Fruit fly (Drosophila melanogaster) whole organism, embryonic: ENCODE data around the gene sbr.

Experiments
- Atf-2 ChIP-seq: fragments of 200-800 bp; sonication (Bioruptor generic); optimal IDR thresholded peaks from 2 replicates; lab custom pipeline; 2016; ENCODE audit warnings: missing biosample characterization, missing genetic modification characterization
- CG12236 ChIP-seq: fragments of 200-800 bp; sonication (Bioruptor generic); optimal IDR thresholded peaks from 2 replicates; lab custom pipeline; 2016; ENCODE audit warnings: missing biosample characterization, missing genetic modification characterization
- CG13894 ChIP-seq: fragments of 200-800 bp; sonication (Bioruptor generic); optimal IDR thresholded peaks from 3 replicates; lab custom pipeline; 2018; ENCODE audit warnings: missing biosample characterization, mild to moderate bottlenecking, missing genetic modification characterization, moderate library complexity
- CG14441 ChIP-seq: fragments of 200-800 bp; sonication (Bioruptor generic); IDR thresholded peaks from 2 replicates; pipeline ENCODE4 v1.3.6; 2022; ENCODE audit warnings: missing biosample characterization, missing genetic modification characterization
- CG1602 ChIP-seq: fragments of 200-800 bp; sonication (Bioruptor generic); optimal IDR thresholded peaks from 3 replicates; lab custom pipeline; 2016; ENCODE audit warnings: missing biosample characterization, missing genetic modification characterization
- CG1647 ChIP-seq: fragments of 200-800 bp; sonication (Bioruptor generic); optimal IDR thresholded peaks from 3 replicates; lab custom pipeline; 2016; ENCODE audit warnings: missing biosample characterization, missing genetic modification characterization
- CG1832 ChIP-seq: fragments of 200-800 bp; sonication (Bioruptor generic); optimal IDR thresholded peaks from 2 replicates; lab custom pipeline; 2017; ENCODE audit warnings: missing biosample characterization, mild to moderate bottlenecking, missing genetic modification characterization, inconsistent platforms
- CG2199 ChIP-seq: fragments of 200-800 bp; sonication (Bioruptor generic); IDR thresholded peaks from 3 replicates; pipeline ENCODE4 v1.3.6; 2022; ENCODE audit warnings: missing biosample characterization, missing genetic modification characterization
- CG31365 ChIP-seq: fragments of 200-800 bp; sonication (Bioruptor generic); optimal IDR thresholded peaks from 2 replicates; lab custom pipeline; 2018; ENCODE audit warnings: missing biosample characterization, mild to moderate bottlenecking, missing genetic modification characterization
- CG4820 ChIP-seq: fragments of 200-800 bp; sonication (Bioruptor generic); optimal IDR thresholded peaks from 3 replicates; lab custom pipeline; 2016; ENCODE audit warnings: missing biosample characterization, missing genetic modification characterization
- CG5180 ChIP-seq: fragments of 200-800 bp; sonication (Bioruptor generic); optimal IDR thresholded peaks from 3 replicates; lab custom pipeline; 2017; ENCODE audit warnings: missing biosample characterization, missing genetic modification characterization, mild to moderate bottlenecking, moderate library complexity, missing genetic modification reagents
- CG7745 ChIP-seq: fragments of 200-800 bp; sonication (Bioruptor generic); optimal IDR thresholded peaks from 2 replicates; lab custom pipeline; 2018; ENCODE audit warnings: missing biosample characterization, mild to moderate bottlenecking, missing genetic modification characterization, moderate library complexity
- CG7987 ChIP-seq: fragments of 200-800 bp; sonication (Bioruptor generic); optimal IDR thresholded peaks from 2 replicates; lab custom pipeline; 2018; ENCODE audit warnings: missing biosample characterization, mild to moderate bottlenecking, missing genetic modification characterization, moderate library complexity
- CG8359 ChIP-seq: fragments of 200-800 bp; sonication (Bioruptor generic); optimal IDR thresholded peaks from 2 replicates; lab custom pipeline; 2017; ENCODE audit warnings: missing biosample characterization, mild to moderate bottlenecking, missing genetic modification characterization, borderline replicate concordance
- CG9817 ChIP-seq: fragments of 200-800 bp; sonication (Bioruptor generic); optimal IDR thresholded peaks from 2 replicates; lab custom pipeline; 2018; ENCODE audit warnings: missing biosample characterization, mild to moderate bottlenecking, missing genetic modification characterization, moderate library complexity
- Dfd ChIP-seq, 2 experiments: fragments of >200 bp; optimal IDR thresholded peaks; 2 replicates each; lab custom pipeline; 2017; ENCODE audit warnings: missing biosample characterization in 2 of 2, missing genetic modification characterization in 2 of 2
- Fer1 ChIP-seq: fragments of 200-800 bp; sonication (Bioruptor generic); optimal IDR thresholded peaks from 2 replicates; lab custom pipeline; 2017; ENCODE audit warnings: missing biosample characterization, mild to moderate bottlenecking, missing genetic modification characterization
- Fer2 ChIP-seq: fragments of 200-800 bp; sonication (Bioruptor generic); optimal IDR thresholded peaks from 2 replicates; lab custom pipeline; 2018; ENCODE audit warnings: missing biosample characterization, mild to moderate bottlenecking, missing genetic modification characterization, moderate library complexity
- HLH4C ChIP-seq: fragments of 200-800 bp; sonication (Bioruptor generic); IDR thresholded peaks from 3 replicates; pipeline ENCODE4 v1.3.6; 2022; ENCODE audit warnings: missing biosample characterization, missing genetic modification characterization; ENCODE audit not compliant: partially characterized antibody
- HLHmδ ChIP-seq: fragments of 200-800 bp; sonication (Bioruptor generic); optimal IDR thresholded peaks from 2 replicates; lab custom pipeline; 2018; ENCODE audit warnings: missing biosample characterization, mild to moderate bottlenecking, missing genetic modification characterization, moderate library complexity
- Lhr ChIP-seq: fragments of 200-800 bp; sonication (Bioruptor generic); optimal IDR thresholded peaks from 3 replicates; lab custom pipeline; 2017; ENCODE audit warnings: mild to moderate bottlenecking, missing biosample characterization, missing genetic modification reagents, missing genetic modification characterization
- Mrtf ChIP-seq: fragments of 200-800 bp; sonication (Bioruptor generic); IDR thresholded peaks from 3 replicates; pipeline ENCODE4 v1.3.6; 2022; ENCODE audit warnings: missing biosample characterization, missing genetic modification characterization
- NC2α ChIP-seq: fragments of 200-800 bp; sonication (Bioruptor generic); optimal IDR thresholded peaks from 2 replicates; lab custom pipeline; 2016; ENCODE audit warnings: missing biosample characterization, missing genetic modification characterization
- Neu2 ChIP-seq: fragments of 200-800 bp; sonication (Bioruptor generic); optimal IDR thresholded peaks from 3 replicates; lab custom pipeline; 2016; ENCODE audit warnings: missing biosample characterization, missing genetic modification characterization, borderline replicate concordance
- Nf-YC ChIP-seq: fragments of 200-800 bp; optimal IDR thresholded peaks from 3 replicates; lab custom pipeline; 2019; ENCODE audit warnings: missing biosample characterization, mild to moderate bottlenecking, missing genetic modification characterization, moderate library complexity
- Opbp ChIP-seq: fragments of 200-800 bp; sonication (Bioruptor generic); IDR thresholded peaks from 3 replicates; pipeline ENCODE4 v1.3.6; 2022; ENCODE audit warnings: missing biosample characterization, missing genetic modification characterization; ENCODE audit not compliant: partially characterized antibody
- Rfx ChIP-seq: fragments of 200-800 bp; sonication (Bioruptor generic); IDR thresholded peaks from 2 replicates; pipeline ENCODE4 v1.3.6; 2022; ENCODE audit warnings: missing biosample characterization, missing genetic modification characterization
- Tbp ChIP-seq: fragments of >200 bp; optimal IDR thresholded peaks from 2 replicates; lab custom pipeline; 2018; ENCODE audit warnings: missing biosample characterization, missing genetic modification characterization
- Trl ChIP-seq, 3 experiments: fragments of >200 bp in 2 of 3; fragments of 200-800 bp in 1 of 3; sonication (Bioruptor generic) in 1 of 3; optimal IDR thresholded peaks; 2 replicates in 1 of 3; 3 replicates in 2 of 3; lab custom pipeline; 2016 to 2017; ENCODE audit warnings: missing biosample characterization in 1 of 3, missing genetic modification characterization in 1 of 3
- Usf ChIP-seq: fragments of 200-800 bp; sonication (Bioruptor generic); optimal IDR thresholded peaks from 2 replicates; lab custom pipeline; 2017; ENCODE audit warnings: missing genotype, missing biosample characterization, missing genetic modification characterization
- bowl ChIP-seq: fragments of 200-800 bp; sonication (Bioruptor generic); IDR thresholded peaks from 2 replicates; pipeline ENCODE4 v1.3.6; 2022; ENCODE audit warnings: missing biosample characterization, missing genetic modification characterization
- caup ChIP-seq: fragments of 200-800 bp; sonication (Bioruptor generic); optimal IDR thresholded peaks from 3 replicates; lab custom pipeline; 2017; ENCODE audit warnings: missing biosample characterization, mild to moderate bottlenecking, missing genetic modification characterization, moderate library complexity; ENCODE audit not compliant: severe bottlenecking
- chm ChIP-seq: fragments of 200-800 bp; sonication (Bioruptor generic); IDR thresholded peaks from 2 replicates; pipeline ENCODE4 v1.3.6; 2022; ENCODE audit warnings: missing biosample characterization, missing genetic modification characterization
- ci ChIP-seq: fragments of 200-800 bp; sonication (Bioruptor generic); IDR thresholded peaks from 3 replicates; pipeline ENCODE4 v1.3.6; 2022; ENCODE audit warnings: missing biosample characterization, missing genetic modification characterization
- crol ChIP-seq: fragments of 200-800 bp; sonication (Bioruptor generic); IDR thresholded peaks from 2 replicates; pipeline ENCODE4 v1.3.6; 2022; ENCODE audit warnings: missing biosample characterization, missing genetic modification characterization
- eve ChIP-seq, 2 experiments: fragments of >200 bp; optimal IDR thresholded peaks; 2 replicates each; lab custom pipeline; 2017; ENCODE audit warnings: missing biosample characterization in 2 of 2, missing genetic modification characterization in 2 of 2
- ftz-f1 ChIP-seq: fragments of 200-800 bp; sonication (Bioruptor generic); optimal IDR thresholded peaks from 2 replicates; lab custom pipeline; 2016; ENCODE audit warnings: missing biosample characterization, missing genetic modification characterization
- hbn ChIP-seq: fragments of 200-800 bp; sonication (Bioruptor generic); IDR thresholded peaks from 2 replicates; pipeline ENCODE4 v1.3.6; 2022; ENCODE audit warnings: missing biosample characterization, missing genetic modification characterization; ENCODE audit not compliant: partially characterized antibody
- her ChIP-seq: fragments of 200-800 bp; sonication (Bioruptor generic); optimal IDR thresholded peaks from 2 replicates; lab custom pipeline; 2016; ENCODE audit warnings: missing biosample characterization, missing genetic modification characterization
- kah ChIP-seq: fragments of 200-800 bp; sonication (Bioruptor generic); optimal IDR thresholded peaks from 2 replicates; lab custom pipeline; 2018; ENCODE audit warnings: missing biosample characterization, mild to moderate bottlenecking, missing genetic modification characterization
- onecut ChIP-seq: fragments of 200-800 bp; sonication (Bioruptor generic); IDR thresholded peaks from 2 replicates; pipeline ENCODE4 v1.3.6; 2022; ENCODE audit warnings: missing biosample characterization, missing genetic modification characterization
- peb ChIP-seq: fragments of 200-800 bp; sonication (Bioruptor generic); IDR thresholded peaks from 2 replicates; pipeline ENCODE4 v1.3.6; 2022; ENCODE audit warnings: missing biosample characterization, missing genetic modification characterization
- pum ChIP-seq: fragments of 200-800 bp; sonication (Bioruptor generic); optimal IDR thresholded peaks from 2 replicates; lab custom pipeline; 2016; ENCODE audit warnings: missing biosample characterization, missing genetic modification characterization
- sens ChIP-seq: fragments of 200-800 bp; sonication (Bioruptor generic); peaks from one replicate; lab custom pipeline; 2016; ENCODE audit warnings: missing biosample characterization, missing genetic modification characterization
- shn ChIP-seq: fragments of 200-800 bp; sonication (Bioruptor generic); optimal IDR thresholded peaks from 3 replicates; lab custom pipeline; 2016; ENCODE audit warnings: missing biosample characterization, missing genetic modification characterization
- so ChIP-seq: fragments of 200-800 bp; sonication (Bioruptor generic); IDR thresholded peaks from 3 replicates; pipeline ENCODE4 v1.3.6; 2022; ENCODE audit warnings: missing biosample characterization, missing genetic modification characterization
- sr ChIP-seq: fragments of 200-800 bp; sonication (Bioruptor generic); IDR thresholded peaks from 3 replicates; pipeline ENCODE4 v1.3.6; 2022; ENCODE audit warnings: missing biosample characterization, missing genetic modification characterization
- toy ChIP-seq: fragments of 200-800 bp; sonication (Bioruptor generic); IDR thresholded peaks from 2 replicates; pipeline ENCODE4 v1.3.6; 2022; ENCODE audit warnings: missing biosample characterization, missing genetic modification characterization
- trh ChIP-seq: fragments of 200-800 bp; sonication (Bioruptor generic); optimal IDR thresholded peaks from 2 replicates; lab custom pipeline; 2016; ENCODE audit warnings: missing biosample characterization, missing genetic modification characterization
- vfl ChIP-seq: fragments of 200-800 bp; sonication (Bioruptor generic); optimal IDR thresholded peaks from 2 replicates; lab custom pipeline; 2016; ENCODE audit warnings: missing biosample characterization, missing genetic modification characterization
- wor ChIP-seq: fragments of 200-800 bp; sonication (Bioruptor generic); IDR thresholded peaks from 2 replicates; pipeline ENCODE4 v1.3.6; 2022; ENCODE audit warnings: missing biosample characterization, missing genetic modification characterization
- z ChIP-seq: fragments of 200-800 bp; sonication (Bioruptor generic); IDR thresholded peaks from 3 replicates; pipeline ENCODE4 v1.3.6; 2022; ENCODE audit warnings: missing biosample characterization, missing genetic modification characterization

The sbr gene

dm6 chrX:10822678-10823440, 24.0 kb downstream of the sbr start (continued):
- no peak for TF ChIP-seq CG7745 (tag; lab: Kevin White, UChicago)
- TF ChIP-seq CG12236 (GFP tag; lab: Kevin White, UChicago), result no peak
- no peak for TF ChIP-seq HLH4C
- peak; percentile 44 for TF ChIP-seq caup (GFP tag; lab: Kevin White, UChicago)
- TF ChIP-seq CG5180 (GFP tag; lab: Kevin White, UChicago), result peak; percentile 46
- peak; percentile 56; the same call in 1 of the 3 replicates for TF ChIP-seq CG2199 (GFP tag; lab: Robert Waterston, UW)
- TF ChIP-seq CG4820, result peak; percentile 55
- TF ChIP-seq Fer1 (GFP tag; lab: Kevin White, UChicago), result peak; percentile 78
- no peak for TF ChIP-seq CG7987
- TF ChIP-seq pum (GFP tag; lab: Kevin White, UChicago), result peak; percentile 16
- peak; percentile 44 for TF ChIP-seq shn (GFP tag; lab: Kevin White, UChicago)
- peak; percentile 28 for TF ChIP-seq Lhr
- TF ChIP-seq hbn (GFP tag; lab: Robert Waterston, UW), result no peak
- peak; percentile 34; the same call in 1 of the 3 replicates for TF ChIP-seq so (GFP tag; lab: Robert Waterston, UW)
- no peak for TF ChIP-seq trh
- TF ChIP-seq bowl (GFP tag; lab: Robert Waterston, UW), result no peak
- TF ChIP-seq CG14441 (GFP tag; lab: Robert Waterston, UW), result no peak
- TF ChIP-seq CG31365 (tag; lab: Kevin White, UChicago), result peak; percentile 14
- TF ChIP-seq eve (GFP tag; optimal IDR thresholded peaks at IDR 0.05; lab: Kevin White, UChicago), result peak; percentile 39 to 59
- no peak for TF ChIP-seq chm (GFP tag; lab: Robert Waterston, UW)
- TF ChIP-seq CG1602, result peak; percentile 51
- peak; percentile 33 for TF ChIP-seq Fer2 (tag; lab: Kevin White, UChicago)
- no peak for TF ChIP-seq Rfx (GFP tag; lab: Robert Waterston, UW)
- TF ChIP-seq her (GFP tag; lab: Kevin White, UChicago), result no peak
- no peak for TF ChIP-seq HLHmδ
- 0 out of 2 replicates have a peak, but pooled peaks have one; percentile 13 for TF ChIP-seq peb
- no peak for TF ChIP-seq CG13894 (tag; lab: Kevin White, UChicago)
- peak; percentile 13 for TF ChIP-seq Atf-2 (GFP tag; lab: Kevin White, UChicago)
- no peak for TF ChIP-seq CG1647 (GFP tag; lab: Kevin White, UChicago)
- TF ChIP-seq CG8359, result peak; percentile 16
- TF ChIP-seq Usf, result peak; percentile 44
- TF ChIP-seq NC2α (GFP tag; lab: Kevin White, UChicago), result peak; percentile 4
- TF ChIP-seq ftz-f1, result no peak
- peak; percentile 52 for TF ChIP-seq wor (GFP tag; lab: Robert Waterston, UW)
- TF ChIP-seq toy (GFP tag; lab: Robert Waterston, UW), result no peak
- TF ChIP-seq Neu2, result no peak
- peak; percentile 36 for TF ChIP-seq CG9817
- 0 out of 3 replicates have a peak, but pooled peaks have one; percentile 25 for TF ChIP-seq Mrtf (GFP tag; lab: Robert Waterston, UW)

DNA sequence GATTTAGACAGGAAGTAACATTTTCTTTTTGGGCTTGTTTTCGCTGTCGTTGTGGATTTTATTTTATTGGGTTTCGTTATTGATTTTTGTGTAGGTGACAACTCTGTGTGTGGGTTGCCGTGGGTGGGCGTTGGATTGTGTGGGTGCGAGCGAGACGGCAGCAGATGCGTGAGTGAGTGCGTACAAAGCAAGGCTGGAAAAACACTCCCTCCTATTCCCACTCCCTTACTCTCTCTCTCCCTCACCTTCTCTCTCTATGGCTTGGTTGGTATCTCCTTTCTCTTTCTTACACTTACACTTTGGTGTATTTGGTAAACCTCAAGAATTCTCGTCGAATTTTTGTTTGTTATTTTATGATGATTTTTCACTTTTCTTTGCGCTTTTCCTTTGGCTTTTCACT, 24.8 kb downstream of the sbr start:
- TF ChIP-seq crol (GFP tag; lab: Robert Waterston, UW) (peak; percentile 57; the same call in 1 of the 2 replicates), kah (GFP tag; lab: Kevin White, UChicago) (no peak), Tbp (GFP tag; lab: Kevin White, UChicago) (no peak), ci (GFP tag; lab: Robert Waterston, UW) (0 out of 3 replicates have a peak, but pooled peaks have one; percentile 8), z (GFP tag; lab: Robert Waterston, UW) (peak; percentile 87), Dfd (GFP tag; optimal IDR thresholded peaks at IDR 0.05; lab: Kevin White, UChicago) (no peak), sr (GFP tag; lab: Robert Waterston, UW) (0 out of 3 replicates have a peak, but pooled peaks have one; percentile 41), vfl (GFP tag; lab: Kevin White, UChicago) (no peak), Opbp (0 out of 3 replicates have a peak, but pooled peaks have one; percentile 14), onecut (GFP tag; lab: Robert Waterston, UW) (peak; percentile 96), Trl (optimal IDR thresholded peaks at IDR 0.05; lab: Kevin White, UChicago) (peak; percentile 29 to 57), Trl (GFP tag; optimal IDR thresholded peaks at IDR 0.05; lab: Kevin White, UChicago) (no peak), Nf-YC (tag; lab: Kevin White, UChicago) (peak; percentile 9), CG1832 (GFP tag; lab: Kevin White, UChicago) (peak; percentile 80), sens (GFP tag; lab: Kevin White, UChicago) (peak; percentile 68)
